Worm (Caenorhabditis elegans) whole organism, late embryonic: Measurements from ENCODE around the gene C14H10.2.

Experiments
- C08G9.2 ChIP-seq: sonication (generic microtip); optimal IDR thresholded peaks from 2 replicates; lab custom pipeline; 2016; ENCODE audit warnings: mild to moderate bottlenecking, missing genetic modification characterization, moderate library complexity, missing compliant biosample characterization
- C38D4.7 ChIP-seq: fragments of 200-800 bp; sonication (Bioruptor generic); optimal IDR thresholded peaks from 2 replicates; lab custom pipeline; 2018; ENCODE audit warnings: mild to moderate bottlenecking, missing genetic modification characterization, moderate library complexity, missing compliant biosample characterization
- K09A11.1 ChIP-seq: sonication (generic microtip); optimal IDR thresholded peaks from 2 replicates; lab custom pipeline; 2017; ENCODE audit warnings: antibody characterized with exemption, mild to moderate bottlenecking, missing genetic modification characterization, missing compliant biosample characterization; ENCODE audit not compliant: insufficient read depth
- T23F11.4 ChIP-seq: fragments of 200-800 bp; sonication (Bioruptor generic); optimal IDR thresholded peaks from 2 replicates; lab custom pipeline; 2018; ENCODE audit warnings: mild to moderate bottlenecking, missing genetic modification characterization, missing compliant biosample characterization
- ama-1 ChIP-seq: fragments of 150-350 bp; optimal IDR thresholded peaks from 2 replicates; lab custom pipeline; 2014
- ceh-14 ChIP-seq: sonication (generic microtip); optimal IDR thresholded peaks from 2 replicates; lab custom pipeline; 2016; ENCODE audit warnings: missing genotype, missing genetic modification characterization, missing compliant biosample characterization
- ceh-18 ChIP-seq: sonication (generic microtip); optimal IDR thresholded peaks from 2 replicates; lab custom pipeline; 2016; ENCODE audit warnings: missing genetic modification characterization, missing compliant biosample characterization
- ceh-19 ChIP-seq: fragments of 200-800 bp; sonication (Bioruptor generic); optimal IDR thresholded peaks from 2 replicates; lab custom pipeline; 2018; ENCODE audit warnings: mild to moderate bottlenecking, missing genetic modification characterization, missing compliant biosample characterization
- ceh-2 ChIP-seq: sonication (generic microtip); optimal IDR thresholded peaks from 2 replicates; lab custom pipeline; 2016; ENCODE audit warnings: missing genotype, missing genetic modification characterization, missing compliant biosample characterization
- ceh-30 ChIP-seq: fragments of 150-350 bp; optimal IDR thresholded peaks from 2 replicates; lab custom pipeline; 2014; ENCODE audit warnings: missing biosample characterization, missing genetic modification characterization
- ceh-31 ChIP-seq: sonication (generic microtip); optimal IDR thresholded peaks from 2 replicates; lab custom pipeline; 2016; ENCODE audit warnings: missing genetic modification characterization, missing compliant biosample characterization
- ceh-6 ChIP-seq: fragments of 200-800 bp; sonication (Bioruptor generic); optimal IDR thresholded peaks from 2 replicates; lab custom pipeline; 2018; ENCODE audit warnings: mild to moderate bottlenecking, missing genetic modification characterization, missing compliant biosample characterization
- che-1 ChIP-seq: sonication (generic microtip); optimal IDR thresholded peaks from 2 replicates; lab custom pipeline; 2016; ENCODE audit warnings: mild to moderate bottlenecking, missing genetic modification characterization, missing compliant biosample characterization
- dmd-4 ChIP-seq: sonication (generic microtip); optimal IDR thresholded peaks from 2 replicates; lab custom pipeline; 2016; ENCODE audit warnings: borderline replicate concordance, missing genetic modification characterization, missing compliant biosample characterization
- dve-1 ChIP-seq: sonication (generic microtip); optimal IDR thresholded peaks from 2 replicates; lab custom pipeline; 2017; ENCODE audit warnings: antibody characterized with exemption, mild to moderate bottlenecking, missing genetic modification characterization, missing compliant biosample characterization
- eyg-1 ChIP-seq: sonication (generic microtip); optimal IDR thresholded peaks from 2 replicates; lab custom pipeline; 2016; ENCODE audit warnings: missing genotype, missing genetic modification characterization, missing compliant biosample characterization
- fkh-10 ChIP-seq: fragments of 150-350 bp; optimal IDR thresholded peaks from 2 replicates; lab custom pipeline; 2014; ENCODE audit warnings: missing biosample characterization, missing genetic modification reagents, missing genetic modification characterization
- fkh-6 ChIP-seq: sonication (generic microtip); optimal IDR thresholded peaks from 2 replicates; lab custom pipeline; 2016; ENCODE audit warnings: missing genetic modification characterization, missing compliant biosample characterization
- gmeb-2 ChIP-seq: sonication (generic microtip); optimal IDR thresholded peaks from 2 replicates; lab custom pipeline; 2016; ENCODE audit warnings: missing genetic modification characterization, inconsistent platforms, missing compliant biosample characterization
- hlh-13 ChIP-seq: fragments of 200-800 bp; sonication (Bioruptor generic); optimal IDR thresholded peaks from 2 replicates; lab custom pipeline; 2018; ENCODE audit warnings: mild to moderate bottlenecking, missing genetic modification characterization, missing compliant biosample characterization
- hlh-15 ChIP-seq: sonication (generic microtip); optimal IDR thresholded peaks from 2 replicates; lab custom pipeline; 2016; ENCODE audit warnings: missing genetic modification characterization, missing compliant biosample characterization
- hlh-8 ChIP-seq: sonication (generic microtip); optimal IDR thresholded peaks from 2 replicates; lab custom pipeline; 2016; ENCODE audit warnings: missing genotype, missing genetic modification characterization, missing compliant biosample characterization
- lim-6 ChIP-seq: sonication (generic microtip); optimal IDR thresholded peaks from 2 replicates; lab custom pipeline; 2016; ENCODE audit warnings: missing genetic modification characterization, missing compliant biosample characterization
- lin-11 ChIP-seq: fragments of 200-800 bp; sonication (Bioruptor generic); optimal IDR thresholded peaks from 2 replicates; lab custom pipeline; 2018; ENCODE audit warnings: mild to moderate bottlenecking, missing genetic modification characterization, missing compliant biosample characterization
- madf-2 ChIP-seq: sonication (generic microtip); optimal IDR thresholded peaks from 2 replicates; lab custom pipeline; 2017; ENCODE audit warnings: missing genetic modification characterization, missing compliant biosample characterization
- mec-3 ChIP-seq: sonication (generic microtip); optimal IDR thresholded peaks from 2 replicates; lab custom pipeline; 2016; ENCODE audit warnings: borderline replicate concordance, missing genetic modification characterization, missing compliant biosample characterization
- nfya-1 ChIP-seq: sonication (generic microtip); optimal IDR thresholded peaks from 2 replicates; lab custom pipeline; 2017; ENCODE audit warnings: missing genetic modification characterization, mild to moderate bottlenecking, missing compliant biosample characterization, antibody characterized with exemption, moderate library complexity
- npax-4 ChIP-seq: sonication (generic microtip); optimal IDR thresholded peaks from 2 replicates; lab custom pipeline; 2016; ENCODE audit warnings: missing genetic modification characterization, missing compliant biosample characterization
- pat-9 ChIP-seq: fragments of 200-800 bp; sonication (Bioruptor generic); optimal IDR thresholded peaks from 2 replicates; lab custom pipeline; 2018; ENCODE audit warnings: mild to moderate bottlenecking, missing genetic modification characterization, moderate library complexity, missing compliant biosample characterization
- pax-1 ChIP-seq: fragments of 150-350 bp; optimal IDR thresholded peaks from 2 replicates; lab custom pipeline; 2014; ENCODE audit warnings: missing biosample characterization, missing genetic modification characterization
- pha-2 ChIP-seq: sonication (generic microtip); optimal IDR thresholded peaks from 2 replicates; lab custom pipeline; 2017; ENCODE audit warnings: mild to moderate bottlenecking, missing genetic modification characterization, missing compliant biosample characterization
- pqm-1 ChIP-seq: sonication (generic microtip); optimal IDR thresholded peaks from 2 replicates; lab custom pipeline; 2016; ENCODE audit warnings: missing genetic modification characterization, missing compliant biosample characterization
- ref-2 ChIP-seq: sonication (generic microtip); optimal IDR thresholded peaks from 2 replicates; lab custom pipeline; 2016; ENCODE audit warnings: missing genetic modification characterization, missing compliant biosample characterization
- sox-2 ChIP-seq: fragments of 200-800 bp; sonication (Bioruptor generic); IDR thresholded peaks from 2 replicates; pipeline ENCODE4 v1.3.6; 2022; ENCODE audit warnings: missing genetic modification reagents, missing genetic modification characterization, missing compliant biosample characterization
- syd-9 ChIP-seq: sonication (generic microtip); optimal IDR thresholded peaks from 2 replicates; lab custom pipeline; 2016; ENCODE audit warnings: mild to moderate bottlenecking, missing genetic modification characterization, moderate library complexity, missing compliant biosample characterization
- ttx-3 ChIP-seq: sonication (generic microtip); optimal IDR thresholded peaks from 2 replicates; lab custom pipeline; 2016; ENCODE audit warnings: missing genetic modification reagents, missing genetic modification characterization, missing compliant biosample characterization
- unc-42 ChIP-seq: sonication (generic microtip); optimal IDR thresholded peaks from 2 replicates; lab custom pipeline; 2016; ENCODE audit warnings: missing genotype, missing genetic modification characterization, missing compliant biosample characterization
- unc-86 ChIP-seq: sonication (generic microtip); optimal IDR thresholded peaks from 2 replicates; lab custom pipeline; 2016; ENCODE audit warnings: missing genetic modification characterization, missing compliant biosample characterization
- zip-5 ChIP-seq: sonication (generic microtip); optimal IDR thresholded peaks from 2 replicates; lab custom pipeline; 2016; ENCODE audit warnings: missing genetic modification characterization, missing compliant biosample characterization

The C14H10.2 gene

DNA sequence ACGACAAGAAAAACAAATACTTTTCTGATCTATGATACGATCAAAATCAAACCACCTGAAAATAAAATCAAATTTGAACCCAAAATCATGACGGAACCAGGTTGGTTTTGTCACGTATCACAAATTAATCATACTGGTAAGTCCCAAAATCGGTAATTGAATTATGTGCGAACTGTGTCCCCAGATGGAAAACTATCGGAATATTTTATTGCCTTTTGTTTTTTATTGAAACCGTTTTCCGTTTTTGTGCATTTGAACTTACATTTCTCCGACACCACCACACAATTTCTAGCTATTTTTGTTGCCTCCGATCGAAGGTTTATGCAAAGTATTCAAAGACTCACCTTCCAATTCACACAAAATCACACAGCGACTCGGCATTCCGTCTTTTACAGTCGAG is 20.7 kb upstream of the C14H10.2 start, which contains the start of gene F41E7.2:
Gene F41E7.2, plus strand, starts transcription at position 301 of the 400 bp plus-strand sequence.
- no peak for TF ChIP-seq che-1 (tag; lab: Kevin White, UChicago)
- no peak for TF ChIP-seq ceh-19 (GFP tag; lab: Kevin White, UChicago)
- no peak for TF ChIP-seq ttx-3
- no peak for TF ChIP-seq unc-42 (tag; lab: Kevin White, UChicago)
- no peak for TF ChIP-seq gmeb-2 (tag; lab: Kevin White, UChicago)
- no peak for TF ChIP-seq C08G9.2 (tag; lab: Kevin White, UChicago)
- no peak for TF ChIP-seq fkh-6 (tag; lab: Kevin White, UChicago)
- no peak for TF ChIP-seq pax-1 (tag; lab: Kevin White, UChicago)
- no peak for TF ChIP-seq hlh-13
- no peak for TF ChIP-seq K09A11.1 (tag; lab: Kevin White, UChicago)
- TF ChIP-seq ceh-18 (tag; lab: Kevin White, UChicago), result no peak
- no peak for TF ChIP-seq C38D4.7 (GFP tag; lab: Kevin White, UChicago)
- TF ChIP-seq ceh-6 (GFP tag; lab: Kevin White, UChicago), result no peak
- no peak for TF ChIP-seq pqm-1 (tag; lab: Kevin White, UChicago)

- TF ChIP-seq ama-1 (no peak), lin-11 (tag; lab: Kevin White, UChicago) (no peak), ceh-30 (tag; lab: Kevin White, UChicago) (no peak), syd-9 (tag; lab: Kevin White, UChicago) (no peak), che-1 (tag; lab: Kevin White, UChicago) (no peak), nfya-1 (no peak), madf-2 (tag; lab: Kevin White, UChicago) (no peak), pat-9 (tag; lab: Kevin White, UChicago) (no peak), ref-2 (tag; lab: Kevin White, UChicago) (no peak), ceh-14 (tag; lab: Kevin White, UChicago) (no peak), ceh-2 (tag; lab: Kevin White, UChicago) (no peak)
Observed at ce11 chrX:10262299-10262698, 9.6 kb upstream of the C14H10.2 start.

- TF ChIP-seq ref-2 (tag; lab: Kevin White, UChicago) (no peak), pqm-1 (tag; lab: Kevin White, UChicago) (no peak), npax-4 (no peak), ama-1 (no peak), zip-5 (tag; lab: Kevin White, UChicago) (no peak), mec-3 (tag; lab: Kevin White, UChicago) (no peak), T23F11.4 (GFP tag; lab: Kevin White, UChicago) (no peak), dmd-4 (tag; lab: Kevin White, UChicago) (no peak), eyg-1 (tag; lab: Kevin White, UChicago) (no peak), unc-86 (tag; lab: Kevin White, UChicago) (no peak), ceh-31 (tag; lab: Kevin White, UChicago) (no peak), C38D4.7 (GFP tag; lab: Kevin White, UChicago) (no peak), lim-6 (tag; lab: Kevin White, UChicago) (no peak), pax-1 (tag; lab: Kevin White, UChicago) (no peak), hlh-15 (tag; lab: Kevin White, UChicago) (no peak), fkh-10 (GFP tag; lab: Kevin White, UChicago) (no peak), sox-2 (GFP tag; lab: Robert Waterston, UW) (no peak), dve-1 (tag; lab: Kevin White, UChicago) (no peak), pha-2 (no peak), hlh-8 (tag; lab: Kevin White, UChicago) (no peak)
Observed at ce11 chrX:10260035-10260434, 7.4 kb upstream of the C14H10.2 start, which contains the start of gene C32A9.1. Gene C32A9.1, minus strand, starts transcription at chrX:10260135.
